Worm (Caenorhabditis elegans) whole organism, mixed stage, embryonic: Measurements from ENCODE around the gene ZK899.6.
A peak's percentile ranks its signal among the peaks of the same experiment; 100 is the strongest.
"Not testable (repeated sequence)": the region's sequence is repeated elsewhere in the genome, so short reads cannot be mapped to it uniquely, and the experiment has no call there.

Experiments
- M03D4.4 ChIP-seq: sonication (generic microtip); optimal IDR thresholded peaks from 2 replicates; lab custom pipeline; 2017; ENCODE audit warnings: mild to moderate bottlenecking, missing genetic modification characterization, missing compliant biosample characterization
- bed-3 ChIP-seq: fragments of 200-800 bp; sonication (Bioruptor generic); optimal IDR thresholded peaks from 3 replicates; lab custom pipeline; 2018; ENCODE audit warnings: mild to moderate bottlenecking, missing genetic modification characterization, moderate library complexity, missing compliant biosample characterization
- blmp-1 ChIP-seq: fragments of 150-350 bp; optimal IDR thresholded peaks from 2 replicates; lab custom pipeline; 2014; ENCODE audit warnings: missing biosample characterization, missing genetic modification characterization
- ceh-39 ChIP-seq: fragments of 150-350 bp; optimal IDR thresholded peaks from 2 replicates; lab custom pipeline; 2014; ENCODE audit warnings: missing biosample characterization, missing genetic modification characterization
- ceh-43 ChIP-seq: fragments of 200-800 bp; sonication (Bioruptor generic); optimal IDR thresholded peaks from 2 replicates; lab custom pipeline; 2018; ENCODE audit warnings: mild to moderate bottlenecking, missing genetic modification characterization, moderate library complexity, missing compliant biosample characterization
- ceh-83 ChIP-seq: fragments of 200-800 bp; sonication (Bioruptor generic); optimal IDR thresholded peaks from 2 replicates; lab custom pipeline; 2018; ENCODE audit warnings: mild to moderate bottlenecking, missing genetic modification characterization, missing compliant biosample characterization
- ces-1 ChIP-seq: fragments of 150-350 bp; optimal IDR thresholded peaks from 2 replicates; lab custom pipeline; 2014; ENCODE audit warnings: missing biosample characterization, missing genetic modification reagents, missing genetic modification characterization
- cnd-1 ChIP-seq: fragments of 200-800 bp; sonication (Bioruptor generic); optimal IDR thresholded peaks from 2 replicates; lab custom pipeline; 2018; ENCODE audit warnings: mild to moderate bottlenecking, missing genetic modification characterization, missing compliant biosample characterization
- drap-1 ChIP-seq: fragments of 200-800 bp; sonication (Bioruptor generic); optimal IDR thresholded peaks from 3 replicates; lab custom pipeline; 2018; ENCODE audit warnings: mild to moderate bottlenecking, missing genetic modification characterization, missing compliant biosample characterization
- elt-1 ChIP-seq: sonication (generic microtip); optimal IDR thresholded peaks from 2 replicates; lab custom pipeline; 2017; ENCODE audit warnings: missing genetic modification characterization, mild to moderate bottlenecking, missing compliant biosample characterization, antibody characterized with exemption, moderate library complexity, borderline replicate concordance; ENCODE audit not compliant: insufficient read depth
- elt-3 ChIP-seq: fragments of 150-350 bp; optimal IDR thresholded peaks from 2 replicates; lab custom pipeline; 2014; ENCODE audit warnings: missing biosample characterization, missing genetic modification characterization
- flh-1 ChIP-seq: fragments of 200-800 bp; sonication (Bioruptor generic); optimal IDR thresholded peaks from 2 replicates; lab custom pipeline; 2018; ENCODE audit warnings: mild to moderate bottlenecking, missing genetic modification characterization, moderate library complexity, missing compliant biosample characterization
- ham-2 ChIP-seq: fragments of 200-800 bp; sonication (Bioruptor generic); optimal IDR thresholded peaks from 2 replicates; lab custom pipeline; 2018; ENCODE audit warnings: mild to moderate bottlenecking, missing genetic modification characterization, missing compliant biosample characterization
- hlh-1 ChIP-seq: fragments of 150-350 bp; optimal IDR thresholded peaks from 2 replicates; lab custom pipeline; 2014; ENCODE audit warnings: missing biosample characterization, missing genetic modification reagents, missing genetic modification characterization
- lin-13 ChIP-seq: fragments of 150-350 bp; optimal IDR thresholded peaks from 2 replicates; lab custom pipeline; 2014; ENCODE audit warnings: missing biosample characterization, missing genetic modification characterization
- lin-32 ChIP-seq: fragments of 200-800 bp; sonication (Bioruptor generic); optimal IDR thresholded peaks from 2 replicates; lab custom pipeline; 2018; ENCODE audit warnings: mild to moderate bottlenecking, missing genetic modification characterization, missing compliant biosample characterization
- lsy-2 ChIP-seq: fragments of 150-350 bp; optimal IDR thresholded peaks from 2 replicates; lab custom pipeline; 2014; ENCODE audit warnings: missing biosample characterization, missing genetic modification characterization
- mab-5 ChIP-seq: fragments of 150-350 bp; optimal IDR thresholded peaks from 2 replicates; lab custom pipeline; 2014; ENCODE audit warnings: missing biosample characterization, missing genetic modification characterization
- mep-1 ChIP-seq: fragments of 150-350 bp; optimal IDR thresholded peaks from 2 replicates; lab custom pipeline; 2017; ENCODE audit warnings: missing biosample characterization, missing genetic modification reagents, missing genetic modification characterization, inconsistent platforms
- mls-2 ChIP-seq: sonication (generic microtip); optimal IDR thresholded peaks from 2 replicates; lab custom pipeline; 2016; ENCODE audit warnings: mild to moderate bottlenecking, missing genetic modification characterization, moderate library complexity, missing compliant biosample characterization
- nhr-12 ChIP-seq: fragments of 150-350 bp; optimal IDR thresholded peaks from 2 replicates; lab custom pipeline; 2014; ENCODE audit warnings: missing biosample characterization, missing genetic modification characterization
- nhr-2 ChIP-seq: fragments of 150-350 bp; optimal IDR thresholded peaks from 2 replicates; lab custom pipeline; 2014; ENCODE audit warnings: missing biosample characterization, missing genetic modification characterization
- nhr-237 ChIP-seq: fragments of 150-350 bp; optimal IDR thresholded peaks from 2 replicates; lab custom pipeline; 2014; ENCODE audit warnings: missing biosample characterization, missing genetic modification characterization
- nhr-28 ChIP-seq: fragments of 150-350 bp; optimal IDR thresholded peaks from 2 replicates; lab custom pipeline; 2014; ENCODE audit warnings: missing biosample characterization, missing genetic modification characterization
- nhr-76 ChIP-seq: sonication (generic microtip); optimal IDR thresholded peaks from 2 replicates; lab custom pipeline; 2017; ENCODE audit warnings: missing biosample characterization, missing genetic modification characterization
- pha-4 ChIP-seq: fragments of 150-350 bp; optimal IDR thresholded peaks from 2 replicates; lab custom pipeline; 2018; ENCODE audit warnings: missing biosample characterization, missing genetic modification reagents, missing genetic modification characterization
- sem-2 ChIP-seq: fragments of 200-800 bp; sonication (Bioruptor generic); optimal IDR thresholded peaks from 2 replicates; lab custom pipeline; 2018; ENCODE audit warnings: mild to moderate bottlenecking, missing genetic modification characterization, missing compliant biosample characterization
- snpc-4 ChIP-seq: fragments of 150-350 bp; optimal IDR thresholded peaks from 2 replicates; lab custom pipeline; 2014; ENCODE audit warnings: missing biosample characterization, missing genetic modification characterization
- sptf-1 ChIP-seq: sonication (generic microtip); optimal IDR thresholded peaks from 2 replicates; lab custom pipeline; 2017; ENCODE audit warnings: mild to moderate bottlenecking, missing genetic modification characterization, moderate library complexity, missing compliant biosample characterization
- tbx-8 ChIP-seq: fragments of 200-800 bp; sonication (Bioruptor generic); optimal IDR thresholded peaks from 2 replicates; lab custom pipeline; 2018; ENCODE audit warnings: mild to moderate bottlenecking, missing genetic modification characterization, moderate library complexity, missing compliant biosample characterization
- unc-120 ChIP-seq: sonication (generic microtip); optimal IDR thresholded peaks from 2 replicates; lab custom pipeline; 2017; ENCODE audit warnings: missing genetic modification characterization, missing compliant biosample characterization; ENCODE audit not compliant: poor library complexity, severe bottlenecking
- unc-39 ChIP-seq: fragments of 150-350 bp; optimal IDR thresholded peaks from 2 replicates; lab custom pipeline; 2014; ENCODE audit warnings: missing biosample characterization, missing genetic modification characterization
- unc-62 ChIP-seq: fragments of 150-350 bp; optimal IDR thresholded peaks from 2 replicates; lab custom pipeline; 2014; ENCODE audit warnings: missing biosample characterization, missing genetic modification reagents, missing genetic modification characterization
- zip-8 ChIP-seq: fragments of 150-350 bp; optimal IDR thresholded peaks from 2 replicates; lab custom pipeline; 2014; ENCODE audit warnings: missing biosample characterization, missing genetic modification characterization
- ztf-11 ChIP-seq: fragments of 150-350 bp; optimal IDR thresholded peaks from 2 replicates; lab custom pipeline; 2014; ENCODE audit warnings: missing biosample characterization, missing genetic modification characterization

ZK899.6 gene

DNA sequence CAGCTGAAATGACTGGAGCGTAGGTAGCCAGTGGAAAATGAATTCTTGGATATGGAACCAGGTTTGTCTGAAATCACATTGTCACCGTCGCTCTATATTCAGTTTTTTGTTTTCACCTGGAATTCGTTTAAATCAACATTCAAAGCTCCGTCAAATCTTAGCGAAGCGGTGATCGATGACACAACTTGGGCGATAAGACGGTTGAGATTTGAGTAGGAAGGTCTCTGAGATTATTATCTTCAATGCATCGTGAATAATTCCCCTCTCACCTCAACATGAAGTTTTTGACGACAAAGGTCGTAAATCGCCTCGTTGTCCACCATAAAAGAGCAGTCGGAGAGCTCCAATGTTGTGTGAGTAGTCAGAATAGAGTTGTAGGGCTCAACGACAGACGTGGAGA is 6.6 kb upstream of the ZK899.6 start:
- TF ChIP-seq blmp-1 (tag; lab: Kevin White, UChicago), result no peak
- TF ChIP-seq lsy-2 (tag; lab: Kevin White, UChicago), result no peak
- TF ChIP-seq ham-2 (GFP tag; lab: Kevin White, UChicago), result no peak
- TF ChIP-seq elt-1 (tag; lab: Kevin White, UChicago), result no peak
- no peak for TF ChIP-seq ceh-83 (GFP tag; lab: Kevin White, UChicago)
- TF ChIP-seq sptf-1 (tag; lab: Kevin White, UChicago), result no peak
- no peak for TF ChIP-seq nhr-76 (tag; lab: Kevin White, UChicago)
- TF ChIP-seq drap-1 (GFP tag; lab: Kevin White, UChicago), result no peak
- no peak for TF ChIP-seq nhr-237 (tag; lab: Kevin White, UChicago)
- TF ChIP-seq M03D4.4 (tag; lab: Kevin White, UChicago), result no peak
- no peak for TF ChIP-seq hlh-1 (tag; lab: Kevin White, UChicago)
- TF ChIP-seq flh-1 (GFP tag; lab: Kevin White, UChicago), result no peak
- no peak for TF ChIP-seq ztf-11
- no peak for TF ChIP-seq lin-32 (GFP tag; lab: Kevin White, UChicago)
- no peak for TF ChIP-seq mab-5 (tag; lab: Kevin White, UChicago)
- TF ChIP-seq mls-2 (tag; lab: Kevin White, UChicago), result no peak
- no peak for TF ChIP-seq nhr-28
- TF ChIP-seq snpc-4 (tag; lab: Kevin White, UChicago), result no peak

ce11 chrX:9458142-9458541 is 5.0 kb upstream of the ZK899.6 start, which contains the start of gene tba-8:
Gene tba-8, minus strand, starts transcription at chrX:9458348.
- no peak for TF ChIP-seq nhr-12
- TF ChIP-seq lin-32 (GFP tag; lab: Kevin White, UChicago), result no peak
- no peak for TF ChIP-seq lin-13 (tag; lab: Kevin White, UChicago)
- TF ChIP-seq blmp-1 (tag; lab: Kevin White, UChicago), result no peak
- TF ChIP-seq ceh-39 (tag; lab: Kevin White, UChicago), result no peak
- TF ChIP-seq sem-2 (GFP tag; lab: Kevin White, UChicago), result no peak

ce11 chrX:9460834-9461233 is 2.3 kb upstream of the ZK899.6 start, which contains the start of gene ZK899.5:
Gene ZK899.5, minus strand, starts transcription at chrX:9460934.
- not testable (repeated sequence) for TF ChIP-seq lin-13, hlh-1, unc-120 (tag; lab: Kevin White, UChicago)

ce11 chrX:9465722-9466132 is 2.6 kb downstream of the ZK899.6 start:
- peak; percentile 55 for TF ChIP-seq cnd-1 (tag; lab: Kevin White, UChicago)
- TF ChIP-seq unc-120 (tag; lab: Kevin White, UChicago), result peak; percentile 65
- TF ChIP-seq mls-2 (tag; lab: Kevin White, UChicago), result peak; percentile 37
- TF ChIP-seq ceh-43 (GFP tag; lab: Kevin White, UChicago), result no peak
- TF ChIP-seq elt-1 (tag; lab: Kevin White, UChicago), result no peak
- TF ChIP-seq ham-2 (GFP tag; lab: Kevin White, UChicago), result no peak
- TF ChIP-seq lin-13 (tag; lab: Kevin White, UChicago), result no peak
- peak; percentile 92 for TF ChIP-seq mab-5 (tag; lab: Kevin White, UChicago)
- peak; percentile 55 for TF ChIP-seq hlh-1 (tag; lab: Kevin White, UChicago)
- no peak for TF ChIP-seq bed-3 (GFP tag; lab: Kevin White, UChicago)
- peak; percentile 48 for TF ChIP-seq M03D4.4 (tag; lab: Kevin White, UChicago)
- peak; percentile 95 for TF ChIP-seq elt-3
- TF ChIP-seq ztf-11, result peak; percentile 86
- TF ChIP-seq ces-1, result peak; percentile 98
- no peak for TF ChIP-seq ceh-83 (GFP tag; lab: Kevin White, UChicago)
- no peak for TF ChIP-seq nhr-76 (tag; lab: Kevin White, UChicago)
- no peak for TF ChIP-seq sem-2 (GFP tag; lab: Kevin White, UChicago)
- TF ChIP-seq lin-32 (GFP tag; lab: Kevin White, UChicago), result peak; percentile 13
- peak; percentile 88 for TF ChIP-seq lsy-2 (tag; lab: Kevin White, UChicago)
- TF ChIP-seq nhr-237 (tag; lab: Kevin White, UChicago), result peak; percentile 99
- peak; percentile 83 for TF ChIP-seq pha-4
- TF ChIP-seq nhr-28, result peak; percentile 78
- TF ChIP-seq flh-1 (GFP tag; lab: Kevin White, UChicago), result no peak
- TF ChIP-seq tbx-8, result peak; percentile 29
- TF ChIP-seq mep-1, result peak; percentile 79
- no peak for TF ChIP-seq unc-39 (tag; lab: Kevin White, UChicago)
- TF ChIP-seq blmp-1 (tag; lab: Kevin White, UChicago), result peak; percentile 54
- TF ChIP-seq zip-8, result no peak
- peak; percentile 53 for TF ChIP-seq nhr-2
- peak; percentile 74 for TF ChIP-seq sptf-1 (tag; lab: Kevin White, UChicago)
- peak; percentile 69 for TF ChIP-seq nhr-12
- peak; percentile 91 for TF ChIP-seq unc-62 (GFP tag; lab: Kevin White, UChicago)
- TF ChIP-seq ceh-39 (tag; lab: Kevin White, UChicago), result peak; percentile 82
- TF ChIP-seq snpc-4 (tag; lab: Kevin White, UChicago), result no peak
- TF ChIP-seq drap-1 (GFP tag; lab: Kevin White, UChicago), result peak; percentile 85
